Worm (Caenorhabditis elegans): ENCODE data around the gene T02H6.4.

ce11 chrII:643733-644132 is 46.1 kb upstream of the T02H6.4 start:
- no peak for TF ChIP-seq nhr-12 (tag; optimal IDR thresholded peaks at IDR 0.05)
- no peak for TF ChIP-seq lin-13 (tag; optimal IDR thresholded peaks at IDR 0.05)

Data from whole organism, mixed stage, embryonic.